Worm (Caenorhabditis elegans) whole organism, young adult: ENCODE measurements around the gene F45F2.10.

Experiments used
- F55B11.4 ChIP-seq: sonication (generic microtip); optimal IDR thresholded peaks from 2 replicates; lab custom pipeline; 2016; ENCODE audit warnings: missing compliant biosample characterization, missing genetic modification characterization, borderline replicate concordance; ENCODE audit not compliant: insufficient read depth
- K12H6.12 ChIP-seq: fragments of 200-800 bp; sonication (Bioruptor generic); optimal IDR thresholded peaks from 2 replicates; lab custom pipeline; 2018; ENCODE audit warnings: mild to moderate bottlenecking, missing genetic modification characterization, missing compliant biosample characterization
- hmg-20 ChIP-seq: fragments of 200-800 bp; sonication (Bioruptor generic); IDR thresholded peaks from 2 replicates; pipeline ENCODE4 v1.3.6; 2022; ENCODE audit warnings: missing genetic modification reagents, missing genetic modification characterization, missing compliant biosample characterization
- nhr-90 ChIP-seq: sonication (generic microtip); optimal IDR thresholded peaks from 2 replicates; lab custom pipeline; 2016; ENCODE audit warnings: missing genotype, mild to moderate bottlenecking, missing genetic modification characterization, missing compliant biosample characterization
- snpc-4 ChIP-seq, 5 experiments: fragments of 150-350 bp in 1 of 5; sonication (generic microtip) in 4 of 5; optimal IDR thresholded peaks; 2 replicates each; lab custom pipeline; 2014 to 2018; ENCODE audit warnings: missing genetic modification characterization in 5 of 5, missing biosample characterization in 3 of 5, antibody characterized with exemption in 2 of 5, mild to moderate bottlenecking in 2 of 5, missing compliant biosample characterization in 2 of 5, missing genotype in 2 of 5, moderate library complexity in 2 of 5, missing genetic modification reagents in 1 of 5
- unc-62 ChIP-seq: fragments of 150-350 bp; optimal IDR thresholded peaks from 2 replicates; lab custom pipeline; 2014; ENCODE audit warnings: missing biosample characterization, missing genetic modification reagents, missing genetic modification characterization

ce11 chrV:8499407-8499806 is 19.3 kb downstream of the F45F2.10 start:
- TF ChIP-seq snpc-4 (GFP tag; optimal IDR thresholded peaks at IDR 0.05; lab: Kevin White, UChicago) (peak; percentile 77), snpc-4 (tag; optimal IDR thresholded peaks at IDR 0.05; lab: Kevin White, UChicago) (peak in 3 of 4 experiments; percentile 72 to 92 (median 85)), nhr-90 (tag; lab: Kevin White, UChicago) (peak; percentile 71), K12H6.12 (tag; lab: Kevin White, UChicago) (no peak), F55B11.4 (tag; lab: Kevin White, UChicago) (no peak), unc-62 (GFP tag; lab: Kevin White, UChicago) (no peak), hmg-20 (GFP tag; lab: Robert Waterston, UW) (no peak)
